Fruit fly (Drosophila melanogaster): ENCODE measurements around the gene Rpt3.

Rpt3 gene

dm6 chrX:11108845-11109450 lies 16.0 kb upstream of the Rpt3 start (continued):
- TF ChIP-seq CG3065 (GFP tag; optimal IDR thresholded peaks at IDR 0.05), result no peak
- peak; percentile 16; the same call in 1 of the 2 replicates for TF ChIP-seq Drgx (GFP tag; IDR thresholded peaks at IDR 0.05)
- no peak for TF ChIP-seq her (GFP tag; optimal IDR thresholded peaks at IDR 0.05)
- peak; percentile 59 for TF ChIP-seq pros (GFP tag; optimal IDR thresholded peaks at IDR 0.05)
- TF ChIP-seq CG8290 (GFP tag; optimal IDR thresholded peaks at IDR 0.05), result no peak
- peak in 1 of 2 experiments; percentile 16 for TF ChIP-seq CG8290 (tag; optimal IDR thresholded peaks at IDR 0.05)
- no peak for TF ChIP-seq pan (optimal IDR thresholded peaks at IDR 0.05)
- TF ChIP-seq pan (GFP tag; optimal IDR thresholded peaks at IDR 0.05 in 1 of 2, IDR thresholded peaks at IDR 0.05 in 1 of 2), result peak in 1 of 2 experiments; percentile 56
- TF ChIP-seq Hsf (GFP tag; optimal IDR thresholded peaks at IDR 0.05), result no peak
- TF ChIP-seq crol (GFP tag; IDR thresholded peaks at IDR 0.05), result 0 out of 2 replicates have a peak, but pooled peaks have one; percentile 16
- no peak for TF ChIP-seq Nf-YA (GFP tag; IDR thresholded peaks at IDR 0.05)
- TF ChIP-seq esg (GFP tag; conservative IDR thresholded peaks at IDR 0.05), result 0 out of 2 replicates have a peak, but pooled peaks have one; percentile 17
- peak; percentile 6 for TF ChIP-seq CG9817 (tag; optimal IDR thresholded peaks at IDR 0.05)
- peak; percentile 23 for TF ChIP-seq CG12391 (tag; optimal IDR thresholded peaks at IDR 0.05)
- TF ChIP-seq Pdp1 (GFP tag; optimal IDR thresholded peaks at IDR 0.05), result peak in 1 of 2 experiments; percentile 68
- peak; percentile 54 for TF ChIP-seq cg (GFP tag; optimal IDR thresholded peaks at IDR 0.05)
- peak; percentile 29; the same call in 1 of the 2 replicates for TF ChIP-seq NFAT (GFP tag; IDR thresholded peaks at IDR 0.05)
- TF ChIP-seq Med (GFP tag), result peak; percentile 36
- TF ChIP-seq CG17328 (GFP tag; IDR thresholded peaks at IDR 0.05), result 0 out of 2 replicates have a peak, but pooled peaks have one; percentile 12
- no peak for TF ChIP-seq pho (GFP tag; optimal IDR thresholded peaks at IDR 0.05)
- TF ChIP-seq CG4424 (GFP tag; optimal IDR thresholded peaks at IDR 0.05), result peak; percentile 26
- TF ChIP-seq CG34422 (GFP tag; IDR thresholded peaks at IDR 0.05), result peak; percentile 74; the same call in 2 of the 3 replicates
- 0 out of 2 replicates have a peak, but pooled peaks have one; percentile 7 for TF ChIP-seq slbo (GFP tag; IDR thresholded peaks at IDR 0.05)
- no peak for TF ChIP-seq CG4707 (GFP tag; optimal IDR thresholded peaks at IDR 0.05)
- peak; percentile 36; the same call in 1 of the 2 replicates for TF ChIP-seq vvl (GFP tag; IDR thresholded peaks at IDR 0.05)
- 0 out of 2 replicates have a peak, but pooled peaks have one; percentile 36 for TF ChIP-seq CG42726 (GFP tag; IDR thresholded peaks at IDR 0.05; ENCODE audit: partially characterized antibody)
- TF ChIP-seq sisA (GFP tag; IDR thresholded peaks at IDR 0.05), result 0 out of 2 replicates have a peak, but pooled peaks have one; percentile 20
- peak; percentile 25 for TF ChIP-seq CG13424 (tag; optimal IDR thresholded peaks at IDR 0.05)
- peak; percentile 23; the same call in 1 of the 3 replicates for TF ChIP-seq tgo (GFP tag; IDR thresholded peaks at IDR 0.05)
- peak; percentile 25 for TF ChIP-seq Six4 (GFP tag; optimal IDR thresholded peaks at IDR 0.05)
- TF ChIP-seq CG11456 (GFP tag; IDR thresholded peaks at IDR 0.05), result 0 out of 3 replicates have a peak, but pooled peaks have one; percentile 23
- TF ChIP-seq Oli (tag; optimal IDR thresholded peaks at IDR 0.05), result no peak
- peak; percentile 12 for TF ChIP-seq tin (GFP tag; optimal IDR thresholded peaks at IDR 0.05)
- no peak for TF ChIP-seq Hmx (GFP tag; optimal IDR thresholded peaks at IDR 0.05)
- TF ChIP-seq YL-1 (GFP tag; optimal IDR thresholded peaks at IDR 0.05), result peak; percentile 49
- TF ChIP-seq jing (GFP tag; optimal IDR thresholded peaks at IDR 0.05), result no peak
- 0 out of 2 replicates have a peak, but pooled peaks have one; percentile 37 for TF ChIP-seq chm (GFP tag; IDR thresholded peaks at IDR 0.05)
- peak; percentile 23 for TF ChIP-seq stwl (tag; optimal IDR thresholded peaks at IDR 0.05)
- TF ChIP-seq sens (GFP tag), result peak; percentile 75
- no peak for TF ChIP-seq E2f2 (GFP tag; IDR thresholded peaks at IDR 0.05)
- TF ChIP-seq CG7556 (GFP tag; optimal IDR thresholded peaks at IDR 0.05), result no peak
- TF ChIP-seq sd (tag; optimal IDR thresholded peaks at IDR 0.05), result peak; percentile 41
- peak; percentile 9 for TF ChIP-seq CoRest (tag; optimal IDR thresholded peaks at IDR 0.05)
- peak; percentile 12 for TF ChIP-seq phol (tag; optimal IDR thresholded peaks at IDR 0.05)
- no peak for TF ChIP-seq CG34224 (GFP tag; IDR thresholded peaks at IDR 0.05; ENCODE audit: partially characterized antibody)
- TF ChIP-seq row (GFP tag; IDR thresholded peaks at IDR 0.05), result peak; percentile 52
- TF ChIP-seq D19B (GFP tag; optimal IDR thresholded peaks at IDR 0.05), result no peak
- TF ChIP-seq Asciz (GFP tag; optimal IDR thresholded peaks at IDR 0.05), result no peak
- TF ChIP-seq CG3163 (GFP tag; optimal IDR thresholded peaks at IDR 0.05), result no peak
- peak; percentile 5 for TF ChIP-seq cwo (GFP tag; optimal IDR thresholded peaks at IDR 0.05)
